Fruit fly (Drosophila melanogaster) whole organism, prepupa: ENCODE results near the gene Lcp65Ad.

Source experiments
- Blimp-1 ChIP-seq: fragments of 200-800 bp; sonication (Bioruptor generic); optimal IDR thresholded peaks from 3 replicates; lab custom pipeline; 2017; ENCODE audit warnings: missing biosample characterization, missing genetic modification characterization, mild to moderate bottlenecking, moderate library complexity, missing genetic modification reagents
- CG10631 ChIP-seq: fragments of 200-800 bp; sonication (Bioruptor generic); optimal IDR thresholded peaks from 2 replicates; lab custom pipeline; 2016; ENCODE audit warnings: missing biosample characterization, missing genetic modification characterization
- CG11294 ChIP-seq: fragments of 200-800 bp; sonication (Bioruptor generic); IDR thresholded peaks from 2 replicates; pipeline ENCODE4 v1.3.6; 2022; ENCODE audit warnings: missing biosample characterization, missing genetic modification characterization
- CG11762 ChIP-seq: fragments of 200-800 bp; sonication (Bioruptor generic); optimal IDR thresholded peaks from 3 replicates; lab custom pipeline; 2016; ENCODE audit warnings: missing biosample characterization, missing genetic modification characterization; ENCODE audit not compliant: insufficient read depth
- CG11902 ChIP-seq: fragments of 200-800 bp; sonication (Bioruptor generic); optimal IDR thresholded peaks from 3 replicates; lab custom pipeline; 2016; ENCODE audit warnings: missing biosample characterization, missing genetic modification characterization
- CG15336 ChIP-seq: fragments of 200-800 bp; sonication (Bioruptor generic); IDR thresholded peaks from 2 replicates; pipeline ENCODE4 v1.3.6; 2022; ENCODE audit warnings: missing biosample characterization, missing genetic modification characterization
- CG1621 ChIP-seq: fragments of 200-800 bp; sonication (Bioruptor generic); optimal IDR thresholded peaks from 3 replicates; lab custom pipeline; 2018; ENCODE audit warnings: missing biosample characterization, mild to moderate bottlenecking, missing genetic modification characterization
- CG16779 ChIP-seq: fragments of 200-800 bp; sonication (Bioruptor generic); optimal IDR thresholded peaks from 3 replicates; lab custom pipeline; 2017; ENCODE audit warnings: missing biosample characterization, mild to moderate bottlenecking, missing genetic modification characterization
- CG3032 ChIP-seq: fragments of 200-800 bp; optimal IDR thresholded peaks from 2 replicates; lab custom pipeline; 2019; ENCODE audit warnings: missing biosample characterization, mild to moderate bottlenecking, missing genetic modification characterization, moderate library complexity
- CG34406 ChIP-seq: fragments of 200-800 bp; sonication (Bioruptor generic); optimal IDR thresholded peaks from 3 replicates; lab custom pipeline; 2016; ENCODE audit warnings: missing biosample characterization, missing genetic modification characterization
- CG6276 ChIP-seq: fragments of 200-800 bp; sonication (Bioruptor generic); optimal IDR thresholded peaks from 2 replicates; lab custom pipeline; 2017; ENCODE audit warnings: missing biosample characterization, mild to moderate bottlenecking, missing genetic modification characterization
- CG6792 ChIP-seq: fragments of 200-800 bp; sonication (Bioruptor generic); optimal IDR thresholded peaks from 3 replicates; lab custom pipeline; 2016; ENCODE audit warnings: missing biosample characterization, missing genetic modification characterization
- CG6808 ChIP-seq: fragments of 200-800 bp; sonication (Bioruptor generic); optimal IDR thresholded peaks from 3 replicates; lab custom pipeline; 2017; ENCODE audit warnings: missing biosample characterization, missing genetic modification characterization, mild to moderate bottlenecking, moderate library complexity, missing genetic modification reagents
- CG6854 ChIP-seq: fragments of 200-800 bp; sonication (Bioruptor generic); optimal IDR thresholded peaks from 2 replicates; lab custom pipeline; 2017; ENCODE audit warnings: missing biosample characterization, mild to moderate bottlenecking, missing genetic modification characterization
- CG7368 ChIP-seq: fragments of 200-800 bp; sonication (Bioruptor generic); optimal IDR thresholded peaks from 3 replicates; lab custom pipeline; 2016; ENCODE audit warnings: missing biosample characterization, missing genetic modification characterization
- CG8119 ChIP-seq: fragments of 200-800 bp; sonication (Bioruptor generic); IDR thresholded peaks from 3 replicates; pipeline ENCODE4 v1.3.6; 2022; ENCODE audit warnings: missing biosample characterization, missing genetic modification characterization
- CG8319 ChIP-seq: fragments of 200-800 bp; sonication (Bioruptor generic); optimal IDR thresholded peaks from 3 replicates; lab custom pipeline; 2016; ENCODE audit warnings: missing biosample characterization, missing genetic modification characterization
- CG8632 ChIP-seq: fragments of 200-800 bp; sonication (Bioruptor generic); optimal IDR thresholded peaks from 3 replicates; lab custom pipeline; 2016; ENCODE audit warnings: missing biosample characterization, missing genetic modification characterization
- Eip78C ChIP-seq: fragments of 200-800 bp; sonication (Bioruptor generic); peaks from one replicate; lab custom pipeline; 2016; ENCODE audit warnings: missing biosample characterization, missing genetic modification characterization
- Eip93F ChIP-seq: fragments of 200-800 bp; sonication (Bioruptor generic); optimal IDR thresholded peaks from 2 replicates; lab custom pipeline; 2016; ENCODE audit warnings: missing biosample characterization, mild to moderate bottlenecking, missing genetic modification characterization
- Ets21C ChIP-seq: fragments of 200-800 bp; sonication (Bioruptor generic); optimal IDR thresholded peaks from 3 replicates; lab custom pipeline; 2016; ENCODE audit warnings: missing biosample characterization, missing genetic modification characterization
- Ets96B ChIP-seq: fragments of 200-800 bp; optimal IDR thresholded peaks from 2 replicates; lab custom pipeline; 2019; ENCODE audit warnings: missing biosample characterization, mild to moderate bottlenecking, missing genetic modification characterization, moderate library complexity
- Hr38 ChIP-seq: sonication (Bioruptor generic); optimal IDR thresholded peaks from 2 replicates; lab custom pipeline; 2016; ENCODE audit warnings: missing biosample characterization, missing genetic modification characterization
- Hr4 ChIP-seq: fragments of 200-800 bp; sonication (Bioruptor generic); optimal IDR thresholded peaks from 3 replicates; lab custom pipeline; 2016; ENCODE audit warnings: missing biosample characterization, missing genetic modification characterization
- Lpt ChIP-seq: fragments of 200-800 bp; sonication (Bioruptor generic); optimal IDR thresholded peaks from 3 replicates; lab custom pipeline; 2016; ENCODE audit warnings: missing biosample characterization, missing genetic modification characterization
- Met ChIP-seq: fragments of 200-800 bp; sonication (Bioruptor generic); optimal IDR thresholded peaks from 3 replicates; lab custom pipeline; 2016; ENCODE audit warnings: missing biosample characterization, missing genetic modification characterization
- Smox ChIP-seq: fragments of 200-800 bp; sonication (Bioruptor generic); optimal IDR thresholded peaks from 3 replicates; lab custom pipeline; 2016; ENCODE audit warnings: missing biosample characterization, missing genetic modification characterization
- Sox102F ChIP-seq: fragments of 200-800 bp; sonication (Bioruptor generic); optimal IDR thresholded peaks from 2 replicates; lab custom pipeline; 2016; ENCODE audit warnings: missing biosample characterization, mild to moderate bottlenecking, missing genetic modification characterization
- Sox14 ChIP-seq: fragments of 200-800 bp; sonication (Bioruptor generic); optimal IDR thresholded peaks from 3 replicates; lab custom pipeline; 2016; ENCODE audit warnings: missing biosample characterization, missing genetic modification characterization
- Sox15 ChIP-seq: fragments of 200-800 bp; sonication (Bioruptor generic); optimal IDR thresholded peaks from 3 replicates; lab custom pipeline; 2016; ENCODE audit warnings: missing biosample characterization, missing genetic modification characterization
- acj6 ChIP-seq: fragments of 200-800 bp; sonication (Bioruptor generic); optimal IDR thresholded peaks from 3 replicates; lab custom pipeline; 2016; ENCODE audit warnings: missing biosample characterization, missing genetic modification characterization
- dsx ChIP-seq: fragments of 200-800 bp; optimal IDR thresholded peaks from 3 replicates; lab custom pipeline; 2019; ENCODE audit warnings: missing biosample characterization, mild to moderate bottlenecking, missing genetic modification characterization, moderate library complexity; ENCODE audit not compliant: poor library complexity, severe bottlenecking
- eg ChIP-seq: fragments of 200-800 bp; sonication (Bioruptor generic); IDR thresholded peaks from 3 replicates; pipeline ENCODE4 v1.3.6; 2022; ENCODE audit warnings: missing biosample characterization, missing genetic modification characterization
- fd59A ChIP-seq: fragments of 200-800 bp; sonication (Bioruptor generic); optimal IDR thresholded peaks from 2 replicates; lab custom pipeline; 2017; ENCODE audit warnings: missing biosample characterization, mild to moderate bottlenecking, missing genetic modification characterization, missing genetic modification reagents
- fd85E ChIP-seq: fragments of 200-800 bp; sonication (Bioruptor generic); optimal IDR thresholded peaks from 3 replicates; lab custom pipeline; 2016; ENCODE audit warnings: missing biosample characterization, missing genetic modification characterization
- fkh ChIP-seq: fragments of 200-800 bp; sonication (Bioruptor generic); optimal IDR thresholded peaks from 3 replicates; lab custom pipeline; 2017; ENCODE audit warnings: missing biosample characterization, mild to moderate bottlenecking, missing genetic modification characterization, moderate library complexity
- lz ChIP-seq: fragments of 200-800 bp; sonication (Bioruptor generic); optimal IDR thresholded peaks from 3 replicates; lab custom pipeline; 2016; ENCODE audit warnings: missing biosample characterization, missing genetic modification characterization
- pdm3 ChIP-seq: fragments of 200-800 bp; sonication (Bioruptor generic); optimal IDR thresholded peaks from 3 replicates; lab custom pipeline; 2016; ENCODE audit warnings: missing biosample characterization, missing genetic modification characterization
- salr ChIP-seq, 2 experiments: fragments of 200-800 bp; sonication (Bioruptor generic); optimal IDR thresholded peaks; 3 replicates each; lab custom pipeline; 2016 to 2018; ENCODE audit warnings: missing biosample characterization in 2 of 2, missing genetic modification characterization in 2 of 2, mild to moderate bottlenecking in 1 of 2
- svp ChIP-seq: fragments of 200-800 bp; sonication (Bioruptor generic); peaks from one replicate; lab custom pipeline; 2016; ENCODE audit warnings: missing biosample characterization, missing genetic modification characterization
- topi ChIP-seq: fragments of 200-800 bp; sonication (Bioruptor generic); optimal IDR thresholded peaks from 3 replicates; lab custom pipeline; 2016; ENCODE audit warnings: missing biosample characterization, missing genetic modification characterization

Gene Lcp65Ad

DNA sequence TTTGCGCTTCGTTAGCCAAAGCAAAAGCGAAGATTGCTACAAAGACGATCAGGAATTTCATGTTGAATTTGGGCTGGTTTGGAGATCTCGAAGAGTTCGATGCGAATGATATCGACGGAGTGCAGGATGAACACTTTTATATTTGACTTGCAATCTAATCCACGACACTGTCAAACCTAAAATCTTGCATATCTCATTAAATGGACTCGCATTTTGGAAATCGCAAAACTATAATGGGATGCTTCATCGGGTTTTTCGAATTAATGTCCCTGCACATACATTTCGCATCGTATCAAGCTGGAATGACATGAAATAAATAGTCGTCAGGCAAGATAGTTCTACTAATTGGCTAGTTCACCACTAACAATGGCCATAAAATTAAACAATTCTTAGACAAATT lies 5.2 kb upstream of the Lcp65Ad start, which contains the start of gene Lcp65Ae:
Lcp65Ae (minus strand) TSS at position 101 of the 400 bp plus-strand sequence.
- no peak for TF ChIP-seq CG11902 (GFP tag; lab: Kevin White, UChicago)
- TF ChIP-seq svp (GFP tag; lab: Kevin White, UChicago): no peak
- TF ChIP-seq CG6276 (GFP tag; lab: Kevin White, UChicago): no peak
- TF ChIP-seq CG15336 (GFP tag; lab: Robert Waterston, UW): no peak
- no peak for TF ChIP-seq salr (GFP tag; optimal IDR thresholded peaks at IDR 0.05; lab: Kevin White, UChicago)
- no peak for TF ChIP-seq CG3032 (tag; lab: Kevin White, UChicago)
- TF ChIP-seq CG7368 (GFP tag; lab: Kevin White, UChicago): no peak
- no peak for TF ChIP-seq dsx (GFP tag; lab: Kevin White, UChicago)
- TF ChIP-seq Ets96B (tag; lab: Kevin White, UChicago): no peak
- no peak for TF ChIP-seq CG6854 (GFP tag; lab: Kevin White, UChicago)
- TF ChIP-seq fd85E (GFP tag; lab: Kevin White, UChicago): no peak
- TF ChIP-seq CG11762 (GFP tag; lab: Kevin White, UChicago): no peak
- no peak for TF ChIP-seq topi (GFP tag; lab: Kevin White, UChicago)
- TF ChIP-seq Sox15 (GFP tag; lab: Kevin White, UChicago): no peak
- TF ChIP-seq Hr38 (GFP tag; lab: Kevin White, UChicago): no peak
- no peak for TF ChIP-seq Sox14 (GFP tag; lab: Kevin White, UChicago)

DNA sequence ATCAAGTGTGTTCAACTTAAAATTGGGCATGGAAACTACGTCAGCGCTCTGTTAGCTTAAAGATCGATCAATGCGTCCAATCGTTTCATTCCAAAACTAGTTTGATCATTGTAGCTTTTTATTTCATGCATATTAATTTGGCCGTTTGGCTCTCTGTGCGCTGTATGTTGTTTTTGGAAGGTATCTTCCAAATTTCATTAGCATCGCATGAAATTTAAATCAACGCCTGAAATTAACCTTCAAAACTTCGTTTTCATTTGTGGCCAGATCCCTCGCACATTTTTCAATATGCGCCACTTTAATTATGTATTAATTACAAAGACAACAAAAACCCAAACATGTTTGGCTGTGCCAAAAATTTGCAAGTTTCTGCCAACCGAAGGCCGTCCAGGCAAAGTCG lies 4.6 kb upstream of the Lcp65Ad start:
- TF ChIP-seq Blimp-1 (no peak), dsx (GFP tag; lab: Kevin White, UChicago) (no peak), Ets96B (tag; lab: Kevin White, UChicago) (no peak), Sox14 (GFP tag; lab: Kevin White, UChicago) (no peak), CG8319 (GFP tag; lab: Kevin White, UChicago) (no peak), Smox (GFP tag; lab: Kevin White, UChicago) (no peak), svp (GFP tag; lab: Kevin White, UChicago) (no peak), CG6854 (GFP tag; lab: Kevin White, UChicago) (no peak), Hr38 (GFP tag; lab: Kevin White, UChicago) (no peak), CG1621 (tag; lab: Kevin White, UChicago) (no peak), CG15336 (GFP tag; lab: Robert Waterston, UW) (no peak), CG11902 (GFP tag; lab: Kevin White, UChicago) (no peak), CG16779 (tag; lab: Kevin White, UChicago) (no peak), CG11294 (no peak), pdm3 (no peak), Eip93F (GFP tag; lab: Kevin White, UChicago) (no peak)

DNA sequence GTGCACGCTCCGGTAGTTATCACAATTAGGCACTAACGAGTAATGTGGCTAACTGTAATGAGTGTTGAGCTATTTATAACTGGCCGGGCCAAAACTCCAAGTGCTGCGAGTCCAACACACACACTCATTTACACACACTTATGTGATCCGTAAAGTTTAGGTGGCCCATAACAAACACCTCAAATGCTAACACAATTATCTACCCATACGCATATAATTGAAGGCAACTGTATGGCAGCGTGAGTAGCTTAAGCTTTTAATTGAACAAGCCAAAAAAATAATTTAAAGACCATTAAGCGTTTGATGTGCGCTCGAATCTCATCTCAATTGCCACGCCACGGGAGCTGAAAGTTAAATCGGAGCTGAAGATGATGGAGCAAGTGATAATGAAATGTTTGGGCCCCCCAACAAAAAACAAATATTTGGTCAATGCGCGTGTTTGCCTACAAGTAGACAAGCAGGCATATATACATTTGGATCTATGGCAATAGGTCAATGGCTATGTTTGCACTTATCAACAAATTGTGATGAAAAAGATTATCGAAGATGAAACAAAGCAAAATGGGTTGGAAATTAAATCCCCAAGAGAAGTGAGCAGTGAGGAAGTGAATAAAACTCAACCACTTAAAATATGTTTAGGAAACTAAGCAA lies 3.1 kb upstream of the Lcp65Ad start, which contains the start of gene Cpr65Av:
Cpr65Av (minus strand) TSS at position 51 of the 651 bp plus-strand sequence.
- TF ChIP-seq fkh (GFP tag; lab: Kevin White, UChicago) (peak; percentile 56), CG34406 (GFP tag; lab: Kevin White, UChicago) (no peak), CG15336 (GFP tag; lab: Robert Waterston, UW) (no peak)

DNA sequence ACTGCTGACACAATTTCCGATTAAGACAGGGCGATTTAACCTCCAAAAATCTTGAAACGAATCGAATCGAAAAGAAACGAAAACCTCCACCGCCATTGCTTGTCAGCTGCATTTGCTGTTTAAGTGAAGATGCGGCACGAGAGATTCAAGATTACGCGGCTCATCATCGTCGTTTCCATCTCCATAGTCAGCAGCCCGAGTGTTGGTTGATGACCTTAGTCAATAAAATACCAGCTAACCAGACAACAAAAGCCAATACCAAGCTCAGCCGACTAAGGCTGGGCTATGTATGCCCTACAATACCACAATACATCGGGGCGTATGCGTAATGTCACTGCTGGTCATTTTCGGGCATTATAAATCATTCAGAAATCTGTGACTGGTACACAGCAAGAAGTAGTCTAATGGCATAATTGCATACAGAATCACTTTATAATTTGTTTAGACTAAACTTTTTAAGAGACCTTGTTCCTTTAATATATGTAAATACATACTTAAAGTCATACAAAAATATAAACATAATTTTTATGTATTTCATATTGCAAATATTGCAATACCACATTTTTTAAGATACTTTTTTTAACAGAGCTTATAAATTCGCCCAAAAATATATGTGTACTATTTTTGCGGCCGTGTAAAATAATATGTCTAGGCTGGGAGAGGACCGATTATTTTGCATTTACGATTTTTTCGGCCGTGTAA lies 2.3 kb upstream of the Lcp65Ad start:
- TF ChIP-seq Lpt (no peak), acj6 (GFP tag; lab: Kevin White, UChicago) (peak; percentile 3), CG34406 (GFP tag; lab: Kevin White, UChicago) (peak; percentile 29), Hr4 (GFP tag; lab: Kevin White, UChicago) (no peak), eg (GFP tag; lab: Robert Waterston, UW) (no peak), CG8632 (GFP tag; lab: Kevin White, UChicago) (peak; percentile 21), fd59A (GFP tag; lab: Kevin White, UChicago) (no peak), Sox15 (GFP tag; lab: Kevin White, UChicago) (no peak), CG8319 (GFP tag; lab: Kevin White, UChicago) (peak; percentile 5), Blimp-1 (no peak), CG8119 (GFP tag; lab: Robert Waterston, UW) (no peak), Eip78C (GFP tag; lab: Kevin White, UChicago) (peak; percentile 76), topi (GFP tag; lab: Kevin White, UChicago) (no peak), Sox102F (GFP tag; lab: Kevin White, UChicago) (no peak), Met (GFP tag; lab: Kevin White, UChicago) (no peak), CG6854 (GFP tag; lab: Kevin White, UChicago) (no peak), CG6792 (GFP tag; lab: Kevin White, UChicago) (no peak), salr (GFP tag; optimal IDR thresholded peaks at IDR 0.05; lab: Kevin White, UChicago) (no peak), CG1621 (tag; lab: Kevin White, UChicago) (no peak), lz (GFP tag; lab: Kevin White, UChicago) (no peak), CG6808 (GFP tag; lab: Kevin White, UChicago) (no peak), Ets21C (GFP tag; lab: Kevin White, UChicago) (no peak), CG11294 (no peak), CG15336 (GFP tag; lab: Robert Waterston, UW) (no peak), CG10631 (GFP tag; lab: Kevin White, UChicago) (peak; percentile 9)
